Worm (Caenorhabditis elegans) whole organism, L4 larva: ENCODE results near the gene arp-11.

Experiments
- D1046.2 ChIP-seq: fragments of 200-800 bp; sonication (Bioruptor generic); IDR thresholded peaks from 2 replicates; pipeline ENCODE4 v1.3.6; 2022; ENCODE audit warnings: missing genetic modification characterization, missing compliant biosample characterization
- ZK546.5 ChIP-seq, 2 experiments: sonication (generic microtip); optimal IDR thresholded peaks; 2 replicates each; lab custom pipeline; 2017; ENCODE audit warnings: missing biosample characterization in 2 of 2, missing genetic modification characterization in 2 of 2
- ama-1 ChIP-seq: fragments of 150-350 bp; optimal IDR thresholded peaks from 2 replicates; lab custom pipeline; 2014; ENCODE audit warnings: inconsistent platforms, mixed read lengths
- ceh-82 ChIP-seq: sonication (generic microtip); optimal IDR thresholded peaks from 2 replicates; lab custom pipeline; 2017; ENCODE audit warnings: missing biosample characterization, missing genetic modification characterization
- nhr-25 ChIP-seq: sonication (generic microtip); optimal IDR thresholded peaks from 2 replicates; lab custom pipeline; 2017; ENCODE audit warnings: missing genetic modification characterization, mild to moderate bottlenecking, missing compliant biosample characterization, antibody characterized with exemption, moderate library complexity, borderline replicate concordance; ENCODE audit not compliant: insufficient read depth
- nhr-28 ChIP-seq: fragments of 150-350 bp; optimal IDR thresholded peaks from 2 replicates; lab custom pipeline; 2014; ENCODE audit warnings: missing biosample characterization, missing genetic modification characterization
- tag-97 ChIP-seq: fragments of 200-800 bp; sonication (Bioruptor generic); IDR thresholded peaks from 2 replicates; pipeline ENCODE4 v1.3.6; 2022; ENCODE audit warnings: missing genetic modification characterization, missing compliant biosample characterization

DNA sequence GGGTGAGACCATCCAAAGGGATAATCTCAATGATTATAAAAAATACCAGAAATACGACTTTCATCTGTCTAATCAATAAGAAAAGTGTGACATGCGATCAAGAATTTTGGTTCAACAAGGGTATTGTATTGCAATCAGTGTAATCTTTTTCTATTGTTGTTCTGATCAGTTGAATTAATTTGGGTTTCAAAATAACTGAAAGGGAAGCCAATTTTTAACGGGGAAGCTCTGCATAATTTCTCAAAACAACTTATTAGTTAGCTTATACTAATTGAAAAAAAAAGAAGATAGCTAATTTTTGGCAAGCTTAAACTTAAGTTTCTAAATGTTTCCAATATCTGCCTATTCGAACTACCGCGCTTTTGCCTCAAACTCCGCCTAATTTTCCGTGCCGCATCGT, 25.1 kb upstream of the arp-11 start, which contains the start of gene C49H3.12:
- no peak for TF ChIP-seq D1046.2
- TF ChIP-seq ama-1, result no peak
- no peak for TF ChIP-seq ceh-82
- no peak for TF ChIP-seq ZK546.5 (tag; optimal IDR thresholded peaks at IDR 0.05; lab: Kevin White, UChicago)
- no peak for TF ChIP-seq nhr-25 (tag; lab: Kevin White, UChicago)
- no peak for TF ChIP-seq tag-97 (GFP tag; lab: Robert Waterston, UW)
- no peak for TF ChIP-seq nhr-28 (tag; lab: Kevin White, UChicago)
